Worm (Caenorhabditis elegans): ENCODE data around the gene lelo-4.

The lelo-4 gene

ce11 chrII:5748395-5748794 lies 33.7 kb downstream of the lelo-4 start (continued):
- TF ChIP-seq nhr-48 (tag; optimal IDR thresholded peaks at IDR 0.05) (peak; percentile 27), ceh-44 (GFP tag; IDR thresholded peaks at IDR 0.05) (no peak), D1046.2 (GFP tag; IDR thresholded peaks at IDR 0.05) (no peak), skn-1 (tag; optimal IDR thresholded peaks at IDR 0.05) (no peak), egl-27 (tag; optimal IDR thresholded peaks at IDR 0.05) (no peak), hmg-1.1 (GFP tag; IDR thresholded peaks at IDR 0.05) (no peak), mxl-3 (GFP tag; optimal IDR thresholded peaks at IDR 0.05) (peak; percentile 14), nhr-111 (GFP tag; optimal IDR thresholded peaks at IDR 0.05) (no peak), R02D3.7 (tag; optimal IDR thresholded peaks at IDR 0.05) (no peak), unc-130 (GFP tag; optimal IDR thresholded peaks at IDR 0.05) (no peak), sdz-12 (GFP tag; optimal IDR thresholded peaks at IDR 0.05) (no peak), hif-1 (tag; optimal IDR thresholded peaks at IDR 0.05) (no peak), attf-4 (tag; optimal IDR thresholded peaks at IDR 0.05) (no peak), hlh-30 (tag; optimal IDR thresholded peaks at IDR 0.05; ENCODE audit: insufficient read depth) (no peak), saeg-2 (GFP tag; IDR thresholded peaks at IDR 0.05) (no peak), vab-7 (GFP tag; IDR thresholded peaks at IDR 0.05) (no peak), lin-39 (tag; optimal IDR thresholded peaks at IDR 0.05) (no peak), ceh-82 (tag; optimal IDR thresholded peaks at IDR 0.05) (no peak), ama-1 (optimal IDR thresholded peaks at IDR 0.05) (no peak), unc-39 (tag; optimal IDR thresholded peaks at IDR 0.05) (no peak), lin-1 (GFP tag; IDR thresholded peaks at IDR 0.05) (no peak), zag-1 (tag; optimal IDR thresholded peaks at IDR 0.05) (no peak), lin-13 (GFP tag; optimal IDR thresholded peaks at IDR 0.05) (no peak), pha-4 (GFP tag; IDR thresholded peaks at IDR 0.05) (peak; percentile 25; the same call in 1 of the 2 replicates), pha-4 (tag; optimal IDR thresholded peaks at IDR 0.05) (no peak), lin-29 (GFP tag; IDR thresholded peaks at IDR 0.05) (no peak), duxl-1 (tag; optimal IDR thresholded peaks at IDR 0.05; ENCODE audit: poor library complexity) (no peak), ZK546.5 (tag; optimal IDR thresholded peaks at IDR 0.05) (no peak), T26A8.4 (GFP tag; IDR thresholded peaks at IDR 0.05) (no peak), tra-1 (GFP tag; IDR thresholded peaks at IDR 0.05) (peak; percentile 45; the same call in 1 of the 2 replicates), F49E8.2 (tag; optimal IDR thresholded peaks at IDR 0.05; ENCODE audit: borderline replicate concordance) (no peak), ztf-11 (tag; optimal IDR thresholded peaks at IDR 0.05) (no peak), nhr-11 (tag; optimal IDR thresholded peaks at IDR 0.05) (no peak), mep-1 (tag; optimal IDR thresholded peaks at IDR 0.05) (peak; percentile 40), madf-9 (GFP tag; conservative IDR thresholded peaks at IDR 0.05) (no peak), arid-1 (GFP tag; conservative IDR thresholded peaks at IDR 0.05) (no peak), mdl-1 (tag; optimal IDR thresholded peaks at IDR 0.05) (no peak), zfp-2 (tag; optimal IDR thresholded peaks at IDR 0.05) (no peak), hlh-11 (tag; optimal IDR thresholded peaks at IDR 0.05) (peak; percentile 85), daf-16 (GFP tag; optimal IDR thresholded peaks at IDR 0.05) (peak in 1 of 2 experiments; percentile 0), daf-16 (tag; optimal IDR thresholded peaks at IDR 0.05) (peak; percentile 78), F37D6.2 (tag; optimal IDR thresholded peaks at IDR 0.05) (no peak), nhr-25 (tag; optimal IDR thresholded peaks at IDR 0.05; ENCODE audit: borderline replicate concordance, insufficient read depth) (no peak), nhr-28 (tag; optimal IDR thresholded peaks at IDR 0.05) (peak; percentile 72), rbr-2 (tag; optimal IDR thresholded peaks at IDR 0.05) (no peak), snpc-1.2 (GFP tag; IDR thresholded peaks at IDR 0.05) (no peak), mes-2 (tag; optimal IDR thresholded peaks at IDR 0.05; ENCODE audit: poor library complexity, severe bottlenecking) (no peak), T20F7.1 (GFP tag; optimal IDR thresholded peaks at IDR 0.05) (no peak), F10B5.3 (tag; optimal IDR thresholded peaks at IDR 0.05) (no peak), nhr-102 (tag; optimal IDR thresholded peaks at IDR 0.05) (no peak), lir-3 (tag; optimal IDR thresholded peaks at IDR 0.05) (no peak), cey-2 (tag; optimal IDR thresholded peaks at IDR 0.05; ENCODE audit: borderline replicate concordance, insufficient read depth) (no peak)
